Worm (Caenorhabditis elegans) whole organism, L3 larva: ENCODE data around the gene Y54G11A.14.

Experiments used
- R02D3.7 ChIP-seq: fragments of 150-350 bp; optimal IDR thresholded peaks from 2 replicates; lab custom pipeline; 2014; ENCODE audit warnings: missing biosample characterization, missing genetic modification characterization
- ZK546.5 ChIP-seq: sonication (generic microtip); optimal IDR thresholded peaks from 2 replicates; lab custom pipeline; 2017; ENCODE audit warnings: missing biosample characterization, missing genetic modification characterization
- ama-1 ChIP-seq: fragments of 150-350 bp; optimal IDR thresholded peaks from 2 replicates; lab custom pipeline; 2018
- ceh-16 ChIP-seq: sonication (generic microtip); optimal IDR thresholded peaks from 2 replicates; lab custom pipeline; 2017; ENCODE audit warnings: missing biosample characterization, missing genetic modification characterization
- ceh-82 ChIP-seq: fragments of 150-350 bp; optimal IDR thresholded peaks from 2 replicates; lab custom pipeline; 2014; ENCODE audit warnings: missing biosample characterization, missing genetic modification characterization
- ceh-9 ChIP-seq: sonication (generic microtip); optimal IDR thresholded peaks from 2 replicates; lab custom pipeline; 2018; ENCODE audit warnings: missing biosample characterization, missing genetic modification characterization
- daf-12 ChIP-seq: fragments of 150-350 bp; optimal IDR thresholded peaks from 2 replicates; lab custom pipeline; 2014; ENCODE audit warnings: missing biosample characterization, missing genetic modification reagents, missing genetic modification characterization
- egl-27 ChIP-seq: sonication (generic microtip); optimal IDR thresholded peaks from 4 replicates; lab custom pipeline; 2017; ENCODE audit warnings: missing biosample characterization, missing genetic modification reagents, missing genetic modification characterization
- egl-5 ChIP-seq: fragments of 150-350 bp; optimal IDR thresholded peaks from 2 replicates; lab custom pipeline; 2017; ENCODE audit warnings: missing biosample characterization, missing genetic modification reagents, missing genetic modification characterization, inconsistent platforms
- elt-2 ChIP-seq: sonication (generic microtip); optimal IDR thresholded peaks from 2 replicates; lab custom pipeline; 2016; ENCODE audit warnings: missing genetic modification reagents, mild to moderate bottlenecking, missing genetic modification characterization, missing compliant biosample characterization
- elt-3 ChIP-seq, 3 experiments: fragments of 150-350 bp in 1 of 3; sonication (generic microtip) in 2 of 3; optimal IDR thresholded peaks; 2 replicates in 2 of 3; 4 replicates in 1 of 3; lab custom pipeline; 2014 to 2017; ENCODE audit warnings: missing biosample characterization in 3 of 3, missing genetic modification characterization in 3 of 3
- eor-1 ChIP-seq, 2 experiments: fragments of 150-350 bp; optimal IDR thresholded peaks; 2 replicates each; lab custom pipeline; 2014 to 2018; ENCODE audit warnings: missing biosample characterization in 2 of 2, missing genetic modification characterization in 2 of 2
- fkh-10 ChIP-seq: sonication (generic microtip); optimal IDR thresholded peaks from 2 replicates; lab custom pipeline; 2017; ENCODE audit warnings: missing biosample characterization, missing genetic modification reagents, missing genetic modification characterization
- fkh-2 ChIP-seq: fragments of 150-350 bp; optimal IDR thresholded peaks from 2 replicates; lab custom pipeline; 2014; ENCODE audit warnings: missing biosample characterization, missing genetic modification reagents, missing genetic modification characterization
- fos-1 ChIP-seq: fragments of 150-350 bp; optimal IDR thresholded peaks from 2 replicates; lab custom pipeline; 2014; ENCODE audit warnings: missing biosample characterization, missing genetic modification characterization
- jun-1 ChIP-seq: fragments of 150-350 bp; optimal IDR thresholded peaks from 2 replicates; lab custom pipeline; 2014; ENCODE audit warnings: missing biosample characterization, missing genetic modification reagents, missing genetic modification characterization
- lin-15B ChIP-seq: fragments of 150-350 bp; optimal IDR thresholded peaks from 2 replicates; lab custom pipeline; 2014; ENCODE audit warnings: missing biosample characterization, missing genetic modification characterization
- lsy-12 ChIP-seq: sonication (generic microtip); optimal IDR thresholded peaks from 2 replicates; lab custom pipeline; 2016; ENCODE audit warnings: mild to moderate bottlenecking, missing genetic modification characterization, missing compliant biosample characterization
- mml-1 ChIP-seq: fragments of 150-350 bp; sonication (generic microtip); optimal IDR thresholded peaks from 3 replicates; lab custom pipeline; 2014; ENCODE audit warnings: missing biosample characterization, missing genetic modification characterization
- nfya-1 ChIP-seq: sonication (generic microtip); optimal IDR thresholded peaks from 2 replicates; lab custom pipeline; 2017; ENCODE audit warnings: missing genetic modification characterization, mild to moderate bottlenecking, missing compliant biosample characterization, antibody characterized with exemption, moderate library complexity; ENCODE audit not compliant: insufficient read depth
- nhr-12 ChIP-seq: fragments of 150-350 bp; optimal IDR thresholded peaks from 2 replicates; lab custom pipeline; 2014; ENCODE audit warnings: missing biosample characterization, missing genetic modification characterization
- nhr-23 ChIP-seq: fragments of 150-350 bp; optimal IDR thresholded peaks from 2 replicates; lab custom pipeline; 2014; ENCODE audit warnings: missing biosample characterization, missing genetic modification reagents, missing genetic modification characterization
- nhr-237 ChIP-seq: fragments of 150-350 bp; optimal IDR thresholded peaks from 2 replicates; lab custom pipeline; 2014; ENCODE audit warnings: missing biosample characterization, missing genetic modification characterization
- nhr-25 ChIP-seq: sonication (generic microtip); optimal IDR thresholded peaks from 2 replicates; lab custom pipeline; 2017; ENCODE audit warnings: missing biosample characterization, missing genetic modification characterization
- nhr-28 ChIP-seq: fragments of 150-350 bp; optimal IDR thresholded peaks from 2 replicates; lab custom pipeline; 2014; ENCODE audit warnings: missing biosample characterization, missing genetic modification characterization
- nhr-43 ChIP-seq: sonication (generic microtip); optimal IDR thresholded peaks from 2 replicates; lab custom pipeline; 2016; ENCODE audit warnings: mild to moderate bottlenecking, missing genetic modification characterization, missing compliant biosample characterization; ENCODE audit not compliant: poor library complexity, severe bottlenecking
- nhr-76 ChIP-seq: fragments of 150-350 bp; sonication (generic microtip); optimal IDR thresholded peaks from 5 replicates; lab custom pipeline; 2014; ENCODE audit warnings: missing biosample characterization, missing genetic modification characterization
- nhr-77 ChIP-seq: fragments of 150-350 bp; optimal IDR thresholded peaks from 2 replicates; lab custom pipeline; 2014; ENCODE audit warnings: missing biosample characterization, missing genetic modification characterization
- pha-4 ChIP-seq: fragments of 150-350 bp; optimal IDR thresholded peaks from 2 replicates; lab custom pipeline; 2014; ENCODE audit warnings: missing biosample characterization, missing genetic modification reagents, missing genetic modification characterization
- pqm-1 ChIP-seq: fragments of 150-350 bp; optimal IDR thresholded peaks from 2 replicates; lab custom pipeline; 2017; ENCODE audit warnings: missing biosample characterization, missing genetic modification characterization, inconsistent platforms
- sea-2 ChIP-seq: fragments of 150-350 bp; sonication (generic microtip); optimal IDR thresholded peaks from 4 replicates; lab custom pipeline; 2014; ENCODE audit warnings: missing biosample characterization, missing genetic modification reagents, missing genetic modification characterization
- skn-1 ChIP-seq: fragments of 150-350 bp; optimal IDR thresholded peaks from 2 replicates; lab custom pipeline; 2014; ENCODE audit warnings: missing biosample characterization, missing genetic modification characterization
- snpc-4 ChIP-seq: fragments of 150-350 bp; optimal IDR thresholded peaks from 2 replicates; lab custom pipeline; 2014; ENCODE audit warnings: missing biosample characterization, missing genetic modification characterization
- tbx-2 ChIP-seq: sonication (generic microtip); optimal IDR thresholded peaks from 2 replicates; lab custom pipeline; 2016; ENCODE audit warnings: mild to moderate bottlenecking, missing genetic modification characterization, missing compliant biosample characterization
- unc-39 ChIP-seq: sonication (generic microtip); optimal IDR thresholded peaks from 4 replicates; lab custom pipeline; 2017; ENCODE audit warnings: missing biosample characterization, missing genetic modification characterization
- unc-62 ChIP-seq: fragments of 150-350 bp; sonication (generic microtip); optimal IDR thresholded peaks from 4 replicates; lab custom pipeline; 2014; ENCODE audit warnings: missing biosample characterization, missing genetic modification reagents, missing genetic modification characterization
- ztf-4 ChIP-seq: fragments of 150-350 bp; optimal IDR thresholded peaks from 2 replicates; lab custom pipeline; 2014; ENCODE audit warnings: missing biosample characterization, missing genetic modification characterization

Y54G11A.14 gene

ce11 chrII:14318027-14318426 lies at the start of gene Y54G11A.14:
Y54G11A.14 (plus strand) TSS chrII:14318158.
- TF ChIP-seq nhr-76: no peak
- no peak for TF ChIP-seq fos-1
- no peak for TF ChIP-seq mml-1
- TF ChIP-seq nhr-237 (tag; lab: Kevin White, UChicago): no peak
- no peak for TF ChIP-seq nhr-77 (tag; lab: Kevin White, UChicago)
- no peak for TF ChIP-seq ztf-4 (tag; lab: Kevin White, UChicago)
- no peak for TF ChIP-seq lsy-12 (tag; lab: Kevin White, UChicago)
- TF ChIP-seq pha-4 (tag; lab: Kevin White, UChicago): no peak
- no peak for TF ChIP-seq nhr-25 (tag; lab: Kevin White, UChicago)
- TF ChIP-seq elt-3 (tag; optimal IDR thresholded peaks at IDR 0.05; lab: Kevin White, UChicago): no peak
- TF ChIP-seq egl-5 (tag; lab: Kevin White, UChicago): no peak
- no peak for TF ChIP-seq nhr-28
- no peak for TF ChIP-seq nhr-12 (tag; lab: Kevin White, UChicago)
- TF ChIP-seq unc-39 (tag; lab: Kevin White, UChicago): no peak
- no peak for TF ChIP-seq ceh-9 (tag; lab: Kevin White, UChicago)
- TF ChIP-seq ZK546.5: no peak
- no peak for TF ChIP-seq sea-2
- TF ChIP-seq nhr-43 (tag; lab: Kevin White, UChicago): no peak

- TF ChIP-seq nhr-23 (no peak), nhr-28 (no peak), nfya-1 (tag; lab: Kevin White, UChicago) (peak; percentile 93)
These were observed 48.8 kb upstream of the Y54G11A.14 start, which contains the start of gene Y54G11A.1 for ce11 chrII:14269142-14269593. Y54G11A.1 (minus strand) TSS chrII:14269192.

ce11 chrII:14269839-14270238 lies 48.1 kb upstream of the Y54G11A.14 start:
- TF ChIP-seq ceh-16 (tag; lab: Kevin White, UChicago): no peak
- TF ChIP-seq nhr-43 (tag; lab: Kevin White, UChicago): no peak
- peak; percentile 90 for TF ChIP-seq nfya-1 (tag; lab: Kevin White, UChicago)
- TF ChIP-seq nhr-28: no peak
- TF ChIP-seq, all 47 proteins: peak for 1

- TF ChIP-seq unc-62 (GFP tag; lab: Kevin White, UChicago) (no peak), nfya-1 (tag; lab: Kevin White, UChicago) (no peak), ama-1 (lab: Kevin White, UChicago) (no peak), egl-27 (tag; lab: Kevin White, UChicago) (no peak), daf-12 (no peak), nhr-12 (tag; lab: Kevin White, UChicago) (no peak), nhr-76 (no peak), nhr-43 (tag; lab: Kevin White, UChicago) (no peak), mml-1 (no peak), jun-1 (tag; lab: Kevin White, UChicago) (no peak), skn-1 (tag; lab: Kevin White, UChicago) (no peak), lin-15B (no peak), nhr-23 (no peak), fkh-10 (GFP tag; lab: Kevin White, UChicago) (no peak), elt-2 (tag; lab: Kevin White, UChicago) (no peak)
These were observed 41.5 kb upstream of the Y54G11A.14 start, which contains the start of gene Y54G11A.3 for ce11 chrII:14276409-14276808. Y54G11A.3 (plus strand) TSS chrII:14276621.

- TF ChIP-seq nhr-23 (no peak), ZK546.5 (no peak), nhr-237 (tag; lab: Kevin White, UChicago) (no peak), ceh-82 (tag; lab: Kevin White, UChicago) (no peak), unc-62 (GFP tag; lab: Kevin White, UChicago) (no peak), tbx-2 (tag; lab: Kevin White, UChicago) (no peak), nhr-77 (tag; lab: Kevin White, UChicago) (no peak), ceh-16 (tag; lab: Kevin White, UChicago) (no peak), pqm-1 (tag; lab: Kevin White, UChicago) (no peak), R02D3.7 (tag; lab: Kevin White, UChicago) (no peak), fkh-2 (no peak), daf-12 (no peak), ceh-9 (tag; lab: Kevin White, UChicago) (no peak), snpc-4 (no peak), nhr-76 (no peak), eor-1 (tag; optimal IDR thresholded peaks at IDR 0.05; lab: Kevin White, UChicago) (no peak), elt-3 (tag; optimal IDR thresholded peaks at IDR 0.05; lab: Kevin White, UChicago) (no peak), nhr-28 (no peak)
These were observed 30.7 kb upstream of the Y54G11A.14 start, which contains the start of gene srh-41 for ce11 chrII:14287277-14287676. srh-41 (minus strand) TSS chrII:14287377.
